Worm (Caenorhabditis elegans) whole organism, mixed stage, embryonic: ENCODE measurements around the gene ceh-22.

Experiments
- M03D4.4 ChIP-seq: sonication (generic microtip); optimal IDR thresholded peaks from 2 replicates; lab custom pipeline; 2017; ENCODE audit warnings: mild to moderate bottlenecking, missing genetic modification characterization, missing compliant biosample characterization
- bed-3 ChIP-seq: fragments of 200-800 bp; sonication (Bioruptor generic); optimal IDR thresholded peaks from 3 replicates; lab custom pipeline; 2018; ENCODE audit warnings: mild to moderate bottlenecking, missing genetic modification characterization, moderate library complexity, missing compliant biosample characterization
- blmp-1 ChIP-seq: fragments of 150-350 bp; optimal IDR thresholded peaks from 2 replicates; lab custom pipeline; 2014; ENCODE audit warnings: missing biosample characterization, missing genetic modification characterization
- ceh-39 ChIP-seq: fragments of 150-350 bp; optimal IDR thresholded peaks from 2 replicates; lab custom pipeline; 2014; ENCODE audit warnings: missing biosample characterization, missing genetic modification characterization
- ceh-43 ChIP-seq: fragments of 200-800 bp; sonication (Bioruptor generic); optimal IDR thresholded peaks from 2 replicates; lab custom pipeline; 2018; ENCODE audit warnings: mild to moderate bottlenecking, missing genetic modification characterization, moderate library complexity, missing compliant biosample characterization
- ceh-83 ChIP-seq: fragments of 200-800 bp; sonication (Bioruptor generic); optimal IDR thresholded peaks from 2 replicates; lab custom pipeline; 2018; ENCODE audit warnings: mild to moderate bottlenecking, missing genetic modification characterization, missing compliant biosample characterization
- ces-1 ChIP-seq: fragments of 150-350 bp; optimal IDR thresholded peaks from 2 replicates; lab custom pipeline; 2014; ENCODE audit warnings: missing biosample characterization, missing genetic modification reagents, missing genetic modification characterization
- cnd-1 ChIP-seq: fragments of 200-800 bp; sonication (Bioruptor generic); optimal IDR thresholded peaks from 2 replicates; lab custom pipeline; 2018; ENCODE audit warnings: mild to moderate bottlenecking, missing genetic modification characterization, missing compliant biosample characterization
- drap-1 ChIP-seq: fragments of 200-800 bp; sonication (Bioruptor generic); optimal IDR thresholded peaks from 3 replicates; lab custom pipeline; 2018; ENCODE audit warnings: mild to moderate bottlenecking, missing genetic modification characterization, missing compliant biosample characterization
- elt-1 ChIP-seq: sonication (generic microtip); optimal IDR thresholded peaks from 2 replicates; lab custom pipeline; 2017; ENCODE audit warnings: missing genetic modification characterization, mild to moderate bottlenecking, missing compliant biosample characterization, antibody characterized with exemption, moderate library complexity, borderline replicate concordance; ENCODE audit not compliant: insufficient read depth
- elt-3 ChIP-seq: fragments of 150-350 bp; optimal IDR thresholded peaks from 2 replicates; lab custom pipeline; 2014; ENCODE audit warnings: missing biosample characterization, missing genetic modification characterization
- ham-2 ChIP-seq: fragments of 200-800 bp; sonication (Bioruptor generic); optimal IDR thresholded peaks from 2 replicates; lab custom pipeline; 2018; ENCODE audit warnings: mild to moderate bottlenecking, missing genetic modification characterization, missing compliant biosample characterization
- hlh-1 ChIP-seq: fragments of 150-350 bp; optimal IDR thresholded peaks from 2 replicates; lab custom pipeline; 2014; ENCODE audit warnings: missing biosample characterization, missing genetic modification reagents, missing genetic modification characterization
- lin-13 ChIP-seq: fragments of 150-350 bp; optimal IDR thresholded peaks from 2 replicates; lab custom pipeline; 2014; ENCODE audit warnings: missing biosample characterization, missing genetic modification characterization
- lin-32 ChIP-seq: fragments of 200-800 bp; sonication (Bioruptor generic); optimal IDR thresholded peaks from 2 replicates; lab custom pipeline; 2018; ENCODE audit warnings: mild to moderate bottlenecking, missing genetic modification characterization, missing compliant biosample characterization
- lsy-2 ChIP-seq: fragments of 150-350 bp; optimal IDR thresholded peaks from 2 replicates; lab custom pipeline; 2014; ENCODE audit warnings: missing biosample characterization, missing genetic modification characterization
- mls-2 ChIP-seq: sonication (generic microtip); optimal IDR thresholded peaks from 2 replicates; lab custom pipeline; 2016; ENCODE audit warnings: mild to moderate bottlenecking, missing genetic modification characterization, moderate library complexity, missing compliant biosample characterization
- nhr-237 ChIP-seq: fragments of 150-350 bp; optimal IDR thresholded peaks from 2 replicates; lab custom pipeline; 2014; ENCODE audit warnings: missing biosample characterization, missing genetic modification characterization
- nhr-76 ChIP-seq: sonication (generic microtip); optimal IDR thresholded peaks from 2 replicates; lab custom pipeline; 2017; ENCODE audit warnings: missing biosample characterization, missing genetic modification characterization
- pha-4 ChIP-seq: fragments of 150-350 bp; optimal IDR thresholded peaks from 2 replicates; lab custom pipeline; 2018; ENCODE audit warnings: missing biosample characterization, missing genetic modification reagents, missing genetic modification characterization
- sem-2 ChIP-seq: fragments of 200-800 bp; sonication (Bioruptor generic); optimal IDR thresholded peaks from 2 replicates; lab custom pipeline; 2018; ENCODE audit warnings: mild to moderate bottlenecking, missing genetic modification characterization, missing compliant biosample characterization
- snpc-4 ChIP-seq: fragments of 150-350 bp; optimal IDR thresholded peaks from 2 replicates; lab custom pipeline; 2014; ENCODE audit warnings: missing biosample characterization, missing genetic modification characterization
- sptf-1 ChIP-seq: sonication (generic microtip); optimal IDR thresholded peaks from 2 replicates; lab custom pipeline; 2017; ENCODE audit warnings: mild to moderate bottlenecking, missing genetic modification characterization, moderate library complexity, missing compliant biosample characterization
- tbx-8 ChIP-seq: fragments of 200-800 bp; sonication (Bioruptor generic); optimal IDR thresholded peaks from 2 replicates; lab custom pipeline; 2018; ENCODE audit warnings: mild to moderate bottlenecking, missing genetic modification characterization, moderate library complexity, missing compliant biosample characterization
- unc-120 ChIP-seq: sonication (generic microtip); optimal IDR thresholded peaks from 2 replicates; lab custom pipeline; 2017; ENCODE audit warnings: missing genetic modification characterization, missing compliant biosample characterization; ENCODE audit not compliant: poor library complexity, severe bottlenecking
- unc-62 ChIP-seq: fragments of 150-350 bp; optimal IDR thresholded peaks from 2 replicates; lab custom pipeline; 2014; ENCODE audit warnings: missing biosample characterization, missing genetic modification reagents, missing genetic modification characterization
- zip-8 ChIP-seq: fragments of 150-350 bp; optimal IDR thresholded peaks from 2 replicates; lab custom pipeline; 2014; ENCODE audit warnings: missing biosample characterization, missing genetic modification characterization
- ztf-11 ChIP-seq: fragments of 150-350 bp; optimal IDR thresholded peaks from 2 replicates; lab custom pipeline; 2014; ENCODE audit warnings: missing biosample characterization, missing genetic modification characterization

Gene ceh-22

ce11 chrV:10656958-10657357 is 14.8 kb upstream of the ceh-22 start, which contains the start of gene ugt-34:
Gene ugt-34 (minus strand): TSS chrV:10656978.
- TF ChIP-seq ceh-43 (GFP tag; lab: Kevin White, UChicago) (no peak), pha-4 (tag; lab: Kevin White, UChicago) (no peak), mls-2 (tag; lab: Kevin White, UChicago) (no peak), ham-2 (GFP tag; lab: Kevin White, UChicago) (no peak), sem-2 (GFP tag; lab: Kevin White, UChicago) (no peak)

ce11 chrV:10657959-10658358 is 13.8 kb upstream of the ceh-22 start, which contains the start of gene tut-2:
Gene tut-2 (plus strand): TSS chrV:10658235.
- TF ChIP-seq zip-8 (tag; lab: Kevin White, UChicago) (no peak), lsy-2 (tag; lab: Kevin White, UChicago) (peak; percentile 17)

DNA sequence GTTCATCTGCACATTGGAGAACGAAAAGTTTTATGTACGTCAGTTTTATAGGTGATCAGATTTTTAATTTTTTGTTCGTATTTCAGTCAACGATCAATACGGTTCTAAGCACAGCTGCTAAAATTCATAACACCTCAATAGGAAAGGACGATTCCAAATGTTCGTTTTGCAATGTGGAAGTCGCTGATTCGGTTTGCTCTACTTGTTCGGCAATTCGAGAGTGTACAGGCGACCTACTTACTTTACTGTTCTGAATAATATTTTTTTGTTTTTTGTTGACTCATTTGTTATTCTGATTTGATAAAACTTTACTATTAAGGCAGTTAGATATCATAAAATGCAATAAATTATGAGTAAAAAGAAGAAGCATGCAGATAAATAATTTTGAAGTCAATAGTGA is 12.4 kb upstream of the ceh-22 start:
- TF ChIP-seq ceh-83 (GFP tag; lab: Kevin White, UChicago): no peak
- no peak for TF ChIP-seq cnd-1 (tag; lab: Kevin White, UChicago)
- no peak for TF ChIP-seq lin-13
- no peak for TF ChIP-seq M03D4.4 (tag; lab: Kevin White, UChicago)
- TF ChIP-seq nhr-76 (tag; lab: Kevin White, UChicago): no peak
- no peak for TF ChIP-seq snpc-4
- no peak for TF ChIP-seq nhr-237 (tag; lab: Kevin White, UChicago)
- no peak for TF ChIP-seq pha-4 (tag; lab: Kevin White, UChicago)
- TF ChIP-seq hlh-1 (tag; lab: Kevin White, UChicago): no peak
- no peak for TF ChIP-seq blmp-1 (tag; lab: Kevin White, UChicago)
- no peak for TF ChIP-seq ces-1 (GFP tag; lab: Kevin White, UChicago)
- TF ChIP-seq sem-2 (GFP tag; lab: Kevin White, UChicago): no peak

- TF ChIP-seq lsy-2 (tag; lab: Kevin White, UChicago) (no peak), snpc-4 (no peak), drap-1 (GFP tag; lab: Kevin White, UChicago) (no peak), elt-1 (tag; lab: Kevin White, UChicago) (no peak)
- TF ChIP-seq, all 35 proteins: peak for 0
These were observed 10.2 kb upstream of the ceh-22 start, which contains the start of gene sqv-4 for ce11 chrV:10661417-10661945. Gene sqv-4 (minus strand): TSS chrV:10661467.

DNA sequence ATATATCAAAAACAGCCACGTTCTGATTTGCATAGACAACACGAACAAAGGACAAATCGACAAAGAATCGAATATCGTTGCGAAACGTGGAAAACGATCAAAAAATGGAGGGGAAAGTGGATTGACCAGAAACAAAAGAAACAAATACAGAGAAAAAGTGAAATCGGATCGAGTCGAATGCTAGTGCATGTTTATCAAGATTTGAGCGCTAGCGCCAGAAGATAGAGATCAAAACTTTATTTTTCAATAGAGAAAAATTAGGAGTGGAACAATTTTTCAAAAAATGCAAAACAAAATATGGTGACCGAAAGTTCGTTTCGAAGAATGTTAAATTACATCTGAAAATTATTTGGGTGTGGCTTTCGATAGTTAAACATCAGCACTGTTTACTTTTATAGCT is 9.7 kb upstream of the ceh-22 start:
- TF ChIP-seq elt-1 (tag; lab: Kevin White, UChicago) (peak; percentile 69), ceh-39 (tag; lab: Kevin White, UChicago) (no peak), unc-62 (GFP tag; lab: Kevin White, UChicago) (no peak), snpc-4 (no peak)

DNA sequence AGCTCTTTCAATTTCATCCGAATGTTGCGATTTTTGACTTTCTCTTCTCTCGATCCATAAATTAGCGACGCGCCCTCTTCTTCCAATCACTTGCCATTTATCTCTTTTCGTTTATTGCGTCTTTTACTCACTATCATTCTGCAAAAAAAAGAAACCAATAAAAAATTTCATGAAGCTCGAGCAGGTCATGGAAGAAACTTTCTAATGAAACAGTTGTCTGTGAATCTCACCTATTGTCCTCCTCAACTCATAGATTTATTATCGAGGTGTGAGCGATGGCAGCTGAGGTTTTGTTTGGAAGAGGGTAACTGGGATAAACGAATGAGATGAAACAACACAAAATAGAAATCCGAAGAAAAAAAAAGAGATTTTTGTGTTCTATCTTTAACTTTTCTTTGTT is 7.4 kb upstream of the ceh-22 start:
- no peak for TF ChIP-seq sptf-1 (tag; lab: Kevin White, UChicago)
- TF ChIP-seq pha-4 (tag; lab: Kevin White, UChicago): no peak
- TF ChIP-seq lin-13: no peak
- no peak for TF ChIP-seq lin-32
- TF ChIP-seq lsy-2 (tag; lab: Kevin White, UChicago): no peak
- TF ChIP-seq bed-3 (GFP tag; lab: Kevin White, UChicago): no peak
- TF ChIP-seq nhr-237 (tag; lab: Kevin White, UChicago): no peak
- TF ChIP-seq tbx-8 (GFP tag; lab: Kevin White, UChicago): no peak
- no peak for TF ChIP-seq sem-2 (GFP tag; lab: Kevin White, UChicago)
- TF ChIP-seq ztf-11: no peak
- no peak for TF ChIP-seq unc-120 (tag; lab: Kevin White, UChicago)
- no peak for TF ChIP-seq unc-62 (GFP tag; lab: Kevin White, UChicago)

ce11 chrV:10667284-10667683 is 4.4 kb upstream of the ceh-22 start, which contains the start of gene twk-12:
Gene twk-12 (plus strand): TSS chrV:10667584.
- no peak for TF ChIP-seq unc-120 (tag; lab: Kevin White, UChicago)
- TF ChIP-seq lin-13: no peak
- no peak for TF ChIP-seq ceh-43 (GFP tag; lab: Kevin White, UChicago)
- TF ChIP-seq pha-4 (tag; lab: Kevin White, UChicago): no peak
- TF ChIP-seq cnd-1 (tag; lab: Kevin White, UChicago): no peak
- TF ChIP-seq nhr-237 (tag; lab: Kevin White, UChicago): no peak
- TF ChIP-seq elt-3 (tag; lab: Kevin White, UChicago): no peak
- TF ChIP-seq hlh-1 (tag; lab: Kevin White, UChicago): no peak
- TF ChIP-seq M03D4.4 (tag; lab: Kevin White, UChicago): no peak
- TF ChIP-seq lin-32: no peak
- TF ChIP-seq unc-62 (GFP tag; lab: Kevin White, UChicago): no peak
- TF ChIP-seq ham-2 (GFP tag; lab: Kevin White, UChicago): no peak
